ENCODE assay signal across 5 fruit fly cellular contexts in genomic region chr3R:29151621-29152092, dm6.
TF ChIP-seq lines count a peak whose summit lies in the region.

eIF2D (minus strand) TSS chr3R:29151794.

- no peak for TF ChIP-seq CTCF in whole organism, embryonic (GFP tag; optimal IDR thresholded peaks at IDR 0.05; lab: Kevin White, UChicago)

TF ChIP-seq in whole organism, adult, 20 proteins besides CTCF, POLR2A, EP300 and RAD21 (continues in another document):
- TF ChIP-seq CG33017 (tag; optimal IDR thresholded peaks at IDR 0.05; lab: Kevin White, UChicago) (peak; percentile 54), CG11617 (GFP tag; optimal IDR thresholded peaks at IDR 0.05; lab: Kevin White, UChicago) (peak; percentile 58), CG14711 (tag; optimal IDR thresholded peaks at IDR 0.05; lab: Kevin White, UChicago) (peak; percentile 58), toe (GFP tag; optimal IDR thresholded peaks at IDR 0.05; lab: Kevin White, UChicago) (no peak), CG12768 (GFP tag; optimal IDR thresholded peaks at IDR 0.05; lab: Kevin White, UChicago) (peak; percentile 58), cnc (optimal IDR thresholded peaks at IDR 0.05; lab: Kevin White, UChicago) (no peak), CG1620 (GFP tag; optimal IDR thresholded peaks at IDR 0.05; lab: Kevin White, UChicago) (no peak), Clk (GFP tag; optimal IDR thresholded peaks at IDR 0.05; lab: Kevin White, UChicago) (no peak), tj (GFP tag; optimal IDR thresholded peaks at IDR 0.05; lab: Kevin White, UChicago) (no peak), kay (GFP tag; lab: Kevin White, UChicago; ENCODE audit: borderline replicate concordance) (no peak), CG7101 (tag; optimal IDR thresholded peaks at IDR 0.05; lab: Kevin White, UChicago) (peak; percentile 58), ovo (GFP tag; optimal IDR thresholded peaks at IDR 0.05; lab: Kevin White, UChicago) (no peak), CG7045 (GFP tag; optimal IDR thresholded peaks at IDR 0.05; lab: Kevin White, UChicago) (peak; percentile 34), Hr96 (GFP tag; optimal IDR thresholded peaks at IDR 0.05; lab: Kevin White, UChicago) (peak; percentile 33), Crg-1 (GFP tag; optimal IDR thresholded peaks at IDR 0.05; lab: Kevin White, UChicago) (peak; percentile 29), pad (GFP tag; optimal IDR thresholded peaks at IDR 0.05; lab: Kevin White, UChicago) (peak; percentile 21), bab1 (GFP tag; optimal IDR thresholded peaks at IDR 0.05; lab: Kevin White, UChicago) (peak; percentile 77), Mnt (GFP tag; optimal IDR thresholded peaks at IDR 0.05; lab: Kevin White, UChicago) (peak; percentile 62)

TF ChIP-seq in whole organism, embryonic, 481 proteins besides CTCF, POLR2A, EP300 and RAD21 (continues in another document):
- TF ChIP-seq CG18619 (GFP tag; optimal IDR thresholded peaks at IDR 0.05; lab: Kevin White, UChicago): no peak
- TF ChIP-seq Hr51 (GFP tag; optimal IDR thresholded peaks at IDR 0.05; lab: Kevin White, UChicago): peak in 1 of 2 experiments; percentile 67
- peak; percentile 40; the same call in 1 of the 2 replicates for TF ChIP-seq lmd (GFP tag; IDR thresholded peaks at IDR 0.05; lab: Robert Waterston, UW)
- no peak for TF ChIP-seq pan (optimal IDR thresholded peaks at IDR 0.05; lab: Kevin White, UChicago)
- peak in 1 of 2 experiments; percentile 72 for TF ChIP-seq pan (GFP tag; optimal IDR thresholded peaks at IDR 0.05 in 1 of 2, IDR thresholded peaks at IDR 0.05 in 1 of 2)
- peak; percentile 60 for TF ChIP-seq CG13775 (GFP tag; optimal IDR thresholded peaks at IDR 0.05; lab: Kevin White, UChicago)
- no peak for TF ChIP-seq schlank (tag; optimal IDR thresholded peaks at IDR 0.05; lab: Kevin White, UChicago)
- no peak for TF ChIP-seq dmrt99B (tag; optimal IDR thresholded peaks at IDR 0.05; lab: Kevin White, UChicago)
- TF ChIP-seq CG7556 (GFP tag; optimal IDR thresholded peaks at IDR 0.05; lab: Kevin White, UChicago): peak; percentile 66
- TF ChIP-seq CG3847 (GFP tag; IDR thresholded peaks at IDR 0.05; lab: Robert Waterston, UW): peak; percentile 30; the same call in 1 of the 2 replicates
- TF ChIP-seq Camta (GFP tag; optimal IDR thresholded peaks at IDR 0.05; lab: Kevin White, UChicago): peak; percentile 46
- TF ChIP-seq CG13296 (GFP tag; optimal IDR thresholded peaks at IDR 0.05; lab: Kevin White, UChicago): peak; percentile 62
- no peak for TF ChIP-seq unc-4 (GFP tag; IDR thresholded peaks at IDR 0.05; lab: Robert Waterston, UW; ENCODE audit: partially characterized antibody)
- TF ChIP-seq CG9437 (GFP tag; optimal IDR thresholded peaks at IDR 0.05; lab: Kevin White, UChicago): peak; percentile 21
- peak; percentile 63 for TF ChIP-seq CG17359 (tag; optimal IDR thresholded peaks at IDR 0.05; lab: Kevin White, UChicago)
- TF ChIP-seq CG6765 (GFP tag; optimal IDR thresholded peaks at IDR 0.05; lab: Kevin White, UChicago): no peak
- TF ChIP-seq CG34224 (GFP tag; IDR thresholded peaks at IDR 0.05; lab: Robert Waterston, UW; ENCODE audit: partially characterized antibody): no peak
- TF ChIP-seq Gsc (GFP tag; IDR thresholded peaks at IDR 0.05; lab: Robert Waterston, UW): no peak

TF ChIP-seq in whole organism, prepupa, 60 proteins besides CTCF, POLR2A, EP300 and RAD21 (continues in another document):
- TF ChIP-seq eg (GFP tag; IDR thresholded peaks at IDR 0.05; lab: Robert Waterston, UW): peak; percentile 79
- no peak for TF ChIP-seq CG4318 (GFP tag; optimal IDR thresholded peaks at IDR 0.05; lab: Kevin White, UChicago)
- peak; percentile 43 for TF ChIP-seq Hr39 (GFP tag; optimal IDR thresholded peaks at IDR 0.05; lab: Kevin White, UChicago)
- peak; percentile 55 for TF ChIP-seq acj6 (GFP tag; optimal IDR thresholded peaks at IDR 0.05; lab: Kevin White, UChicago)
- no peak for TF ChIP-seq CG16779 (tag; optimal IDR thresholded peaks at IDR 0.05; lab: Kevin White, UChicago)
- TF ChIP-seq CG3919 (GFP tag; optimal IDR thresholded peaks at IDR 0.05; lab: Kevin White, UChicago): peak; percentile 46
- TF ChIP-seq Gug (GFP tag; IDR thresholded peaks at IDR 0.05; lab: Robert Waterston, UW): peak; percentile 41; the same call in 1 of the 2 replicates
- TF ChIP-seq CG6163 (GFP tag; IDR thresholded peaks at IDR 0.05; lab: Robert Waterston, UW): peak; percentile 79
- TF ChIP-seq vri (GFP tag; optimal IDR thresholded peaks at IDR 0.05; lab: Kevin White, UChicago): no peak
- TF ChIP-seq CG8119 (GFP tag; IDR thresholded peaks at IDR 0.05; lab: Robert Waterston, UW): peak; percentile 66; the same call in 2 of the 3 replicates
- no peak for TF ChIP-seq Smox (GFP tag; optimal IDR thresholded peaks at IDR 0.05; lab: Kevin White, UChicago)
- TF ChIP-seq Eip78C (GFP tag; lab: Kevin White, UChicago): peak; percentile 86
- TF ChIP-seq cyc (GFP tag; optimal IDR thresholded peaks at IDR 0.05; lab: Kevin White, UChicago): peak; percentile 50
- TF ChIP-seq CG32006 (GFP tag; optimal IDR thresholded peaks at IDR 0.05; lab: Kevin White, UChicago): no peak
- no peak for TF ChIP-seq fd85E (GFP tag; optimal IDR thresholded peaks at IDR 0.05; lab: Kevin White, UChicago)
- TF ChIP-seq CG15336 (GFP tag; IDR thresholded peaks at IDR 0.05; lab: Robert Waterston, UW): peak; percentile 68
- TF ChIP-seq Ets96B (tag; optimal IDR thresholded peaks at IDR 0.05; lab: Kevin White, UChicago): peak; percentile 46
- TF ChIP-seq dac (GFP tag; optimal IDR thresholded peaks at IDR 0.05; lab: Kevin White, UChicago): no peak
- no peak for TF ChIP-seq Hr4 (GFP tag; optimal IDR thresholded peaks at IDR 0.05; lab: Kevin White, UChicago)
- TF ChIP-seq Lpt (GFP tag; optimal IDR thresholded peaks at IDR 0.05; lab: Kevin White, UChicago): no peak

TF ChIP-seq in whole organism, pupa, 21 proteins besides CTCF, POLR2A, EP300 and RAD21:
- TF ChIP-seq CG34367 (tag; optimal IDR thresholded peaks at IDR 0.05; lab: Kevin White, UChicago) (peak; percentile 28), rn (GFP tag; IDR thresholded peaks at IDR 0.05; lab: Robert Waterston, UW) (no peak), fd96Ca (GFP tag; IDR thresholded peaks at IDR 0.05; lab: Robert Waterston, UW) (peak; percentile 52; the same call in 1 of the 3 replicates), Ets98B (GFP tag; IDR thresholded peaks at IDR 0.05; lab: Robert Waterston, UW) (peak; percentile 73), CG8159 (tag; optimal IDR thresholded peaks at IDR 0.05; lab: Kevin White, UChicago) (peak; percentile 59), CG15710 (tag; optimal IDR thresholded peaks at IDR 0.05; lab: Kevin White, UChicago) (peak; percentile 42), CG17806 (tag; optimal IDR thresholded peaks at IDR 0.05; lab: Kevin White, UChicago) (peak; percentile 49), EcR (GFP tag; optimal IDR thresholded peaks at IDR 0.05; lab: Kevin White, UChicago) (no peak), CG14655 (GFP tag; optimal IDR thresholded peaks at IDR 0.05; lab: Kevin White, UChicago) (no peak), CG9948 (tag; optimal IDR thresholded peaks at IDR 0.05; lab: Kevin White, UChicago) (peak; percentile 20), Pif1A (GFP tag; optimal IDR thresholded peaks at IDR 0.05; lab: Kevin White, UChicago) (no peak), gl (tag; optimal IDR thresholded peaks at IDR 0.05; lab: Kevin White, UChicago) (no peak), D1 (tag; optimal IDR thresholded peaks at IDR 0.05; lab: Kevin White, UChicago) (no peak), CG13204 (GFP tag; optimal IDR thresholded peaks at IDR 0.05; lab: Kevin White, UChicago) (no peak), Pif1B (GFP tag; optimal IDR thresholded peaks at IDR 0.05; lab: Kevin White, UChicago) (no peak), CG12605 (GFP tag; IDR thresholded peaks at IDR 0.05; lab: Robert Waterston, UW) (peak; percentile 66), Snoo (tag; optimal IDR thresholded peaks at IDR 0.05; lab: Kevin White, UChicago) (peak; percentile 49), CG32121 (GFP tag; IDR thresholded peaks at IDR 0.05; lab: Robert Waterston, UW) (peak; percentile 50), CG8301 (tag; optimal IDR thresholded peaks at IDR 0.05; lab: Kevin White, UChicago) (peak; percentile 61), CG4496 (GFP tag; IDR thresholded peaks at IDR 0.05; lab: Robert Waterston, UW) (peak; percentile 68; the same call in 2 of the 3 replicates), CG10348 (GFP tag; IDR thresholded peaks at IDR 0.05; lab: Robert Waterston, UW) (no peak)

TF ChIP-seq in whole organism, wandering third instar larva, 38 proteins besides CTCF, POLR2A, EP300 and RAD21:
- TF ChIP-seq dmrt93B (GFP tag; optimal IDR thresholded peaks at IDR 0.05; lab: Kevin White, UChicago) (no peak), ey (GFP tag; optimal IDR thresholded peaks at IDR 0.05; lab: Kevin White, UChicago) (peak; percentile 57), Sp1 (GFP tag; optimal IDR thresholded peaks at IDR 0.05; lab: Kevin White, UChicago) (peak; percentile 41), rgr (GFP tag; optimal IDR thresholded peaks at IDR 0.05; lab: Kevin White, UChicago) (peak; percentile 64), OdsH (GFP tag; optimal IDR thresholded peaks at IDR 0.05; lab: Kevin White, UChicago) (peak; percentile 36), HLH106 (tag; optimal IDR thresholded peaks at IDR 0.05; lab: Kevin White, UChicago) (peak; percentile 69), Myc (optimal IDR thresholded peaks at IDR 0.05; lab: Kevin White, UChicago) (peak; percentile 78), Abd-B (GFP tag; optimal IDR thresholded peaks at IDR 0.05; lab: Kevin White, UChicago) (no peak), CrebA (GFP tag; optimal IDR thresholded peaks at IDR 0.05; lab: Kevin White, UChicago; ENCODE audit: borderline replicate concordance) (no peak), usp (GFP tag; optimal IDR thresholded peaks at IDR 0.05; lab: Kevin White, UChicago) (no peak), woc (GFP tag; optimal IDR thresholded peaks at IDR 0.05; lab: Kevin White, UChicago) (no peak), Hnf4 (GFP tag; optimal IDR thresholded peaks at IDR 0.05; lab: Kevin White, UChicago) (no peak), psq (GFP tag; optimal IDR thresholded peaks at IDR 0.05; lab: Kevin White, UChicago) (peak; percentile 14), fru (GFP tag; optimal IDR thresholded peaks at IDR 0.05; lab: Kevin White, UChicago) (no peak), h (GFP tag; optimal IDR thresholded peaks at IDR 0.05; lab: Kevin White, UChicago) (peak; percentile 63), N (GFP tag; optimal IDR thresholded peaks at IDR 0.05; lab: Kevin White, UChicago) (no peak), CG9705 (GFP tag; optimal IDR thresholded peaks at IDR 0.05; lab: Kevin White, UChicago) (peak; percentile 37), foxo (GFP tag; optimal IDR thresholded peaks at IDR 0.05; lab: Kevin White, UChicago) (peak in 1 of 2 experiments; percentile 65), sv (GFP tag; optimal IDR thresholded peaks at IDR 0.05; lab: Kevin White, UChicago) (peak; percentile 5), Vsx2 (GFP tag; optimal IDR thresholded peaks at IDR 0.05; lab: Kevin White, UChicago; ENCODE audit: partially characterized antibody) (no peak), Rel (GFP tag; optimal IDR thresholded peaks at IDR 0.05; lab: Kevin White, UChicago) (no peak), Rel (tag; optimal IDR thresholded peaks at IDR 0.05; lab: Kevin White, UChicago) (peak; percentile 22)
